Fruit fly (Drosophila melanogaster) whole organism, embryonic: ENCODE data around the gene Bdp1.

Source experiments
- CG12071 ChIP-seq: fragments of 200-800 bp; sonication (Bioruptor generic); optimal IDR thresholded peaks from 3 replicates; lab custom pipeline; 2018; ENCODE audit warnings: missing biosample characterization, mild to moderate bottlenecking, missing genetic modification characterization
- CG12155 ChIP-seq: fragments of 200-800 bp; sonication (Bioruptor generic); optimal IDR thresholded peaks from 3 replicates; lab custom pipeline; 2016; ENCODE audit warnings: missing biosample characterization, missing genetic modification characterization
- CG12942 ChIP-seq: fragments of 200-800 bp; sonication (Bioruptor generic); optimal IDR thresholded peaks from 3 replicates; lab custom pipeline; 2016; ENCODE audit warnings: missing biosample characterization, missing genetic modification characterization
- CG13775 ChIP-seq: fragments of 200-800 bp; sonication (Bioruptor generic); optimal IDR thresholded peaks from 3 replicates; lab custom pipeline; 2017; ENCODE audit warnings: missing biosample characterization, mild to moderate bottlenecking, missing genetic modification characterization
- CG1792 ChIP-seq: fragments of 200-800 bp; sonication (Bioruptor generic); optimal IDR thresholded peaks from 2 replicates; lab custom pipeline; 2016; ENCODE audit warnings: missing biosample characterization, missing genetic modification characterization
- CG2129 ChIP-seq: fragments of 200-800 bp; sonication (Bioruptor generic); IDR thresholded peaks from 2 replicates; pipeline ENCODE4 v1.3.6; 2022; ENCODE audit warnings: missing biosample characterization, missing genetic modification characterization; ENCODE audit not compliant: partially characterized antibody
- CG34224 ChIP-seq: fragments of 200-800 bp; sonication (Bioruptor generic); IDR thresholded peaks from 3 replicates; pipeline ENCODE4 v1.3.6; 2022; ENCODE audit warnings: missing biosample characterization, missing genetic modification characterization; ENCODE audit not compliant: partially characterized antibody
- CG34376 ChIP-seq: fragments of 200-800 bp; sonication (Bioruptor generic); optimal IDR thresholded peaks from 2 replicates; lab custom pipeline; 2018; ENCODE audit warnings: missing biosample characterization, mild to moderate bottlenecking, missing genetic modification characterization
- CG3847 ChIP-seq: fragments of 200-800 bp; sonication (Bioruptor generic); IDR thresholded peaks from 2 replicates; pipeline ENCODE4 v1.3.6; 2022; ENCODE audit warnings: missing biosample characterization, missing genetic modification characterization
- CG4424 ChIP-seq: fragments of 200-800 bp; sonication (Bioruptor generic); optimal IDR thresholded peaks from 3 replicates; lab custom pipeline; 2016; ENCODE audit warnings: missing biosample characterization, missing genetic modification characterization
- CG4707 ChIP-seq: fragments of 200-800 bp; sonication (Bioruptor generic); optimal IDR thresholded peaks from 2 replicates; lab custom pipeline; 2018; ENCODE audit warnings: missing biosample characterization, mild to moderate bottlenecking, missing genetic modification characterization, moderate library complexity
- CG8944 ChIP-seq: fragments of 200-800 bp; sonication (Bioruptor generic); optimal IDR thresholded peaks from 3 replicates; lab custom pipeline; 2016; ENCODE audit warnings: missing biosample characterization, missing genetic modification characterization
- CG9215 ChIP-seq: fragments of 200-800 bp; sonication (Bioruptor generic); IDR thresholded peaks from 2 replicates; pipeline ENCODE4 v1.3.6; 2022; ENCODE audit warnings: missing biosample characterization, missing genetic modification characterization
- CG9727 ChIP-seq: fragments of 200-800 bp; sonication (Bioruptor generic); optimal IDR thresholded peaks from 3 replicates; lab custom pipeline; 2017; ENCODE audit warnings: missing biosample characterization, mild to moderate bottlenecking, missing genetic modification characterization
- CG9797 ChIP-seq: fragments of 200-800 bp; sonication (Bioruptor generic); optimal IDR thresholded peaks from 3 replicates; lab custom pipeline; 2018; ENCODE audit warnings: missing biosample characterization, mild to moderate bottlenecking, missing genetic modification characterization
- Dek ChIP-seq: fragments of 200-800 bp; sonication (Bioruptor generic); optimal IDR thresholded peaks from 3 replicates; lab custom pipeline; 2019; ENCODE audit warnings: missing biosample characterization, mild to moderate bottlenecking, missing genetic modification characterization, moderate library complexity
- HLH3B ChIP-seq: fragments of 200-800 bp; sonication (Bioruptor generic); IDR thresholded peaks from 2 replicates; pipeline ENCODE4 v1.3.6; 2022; ENCODE audit warnings: missing biosample characterization, missing genetic modification characterization
- Hey ChIP-seq: fragments of 200-800 bp; sonication (Bioruptor generic); optimal IDR thresholded peaks from 3 replicates; lab custom pipeline; 2018; ENCODE audit warnings: missing biosample characterization, mild to moderate bottlenecking, missing genetic modification characterization
- Hr78 ChIP-seq, 2 experiments: fragments of 200-800 bp in 1 of 2; fragments of >200 bp in 1 of 2; sonication (Bioruptor generic) in 1 of 2; optimal IDR thresholded peaks; 2 replicates each; lab custom pipeline; 2017 to 2019; ENCODE audit warnings: missing biosample characterization in 2 of 2, missing genetic modification characterization in 2 of 2, mild to moderate bottlenecking in 1 of 2, moderate library complexity in 1 of 2
- Hsf ChIP-seq: fragments of 200-800 bp; sonication (Bioruptor generic); optimal IDR thresholded peaks from 3 replicates; lab custom pipeline; 2016; ENCODE audit warnings: missing biosample characterization, missing genetic modification characterization
- Lhr ChIP-seq: fragments of 200-800 bp; sonication (Bioruptor generic); optimal IDR thresholded peaks from 3 replicates; lab custom pipeline; 2017; ENCODE audit warnings: mild to moderate bottlenecking, missing biosample characterization, missing genetic modification reagents, missing genetic modification characterization
- Rx ChIP-seq: fragments of 200-800 bp; sonication (Bioruptor generic); IDR thresholded peaks from 2 replicates; pipeline ENCODE4 v1.3.6; 2022; ENCODE audit warnings: missing biosample characterization, missing genetic modification characterization
- Six4 ChIP-seq: fragments of 200-800 bp; sonication (Bioruptor generic); optimal IDR thresholded peaks from 2 replicates; lab custom pipeline; 2016; ENCODE audit warnings: missing biosample characterization, missing genetic modification characterization
- Trl ChIP-seq, 3 experiments: fragments of >200 bp in 2 of 3; fragments of 200-800 bp in 1 of 3; sonication (Bioruptor generic) in 1 of 3; optimal IDR thresholded peaks; 2 replicates in 1 of 3; 3 replicates in 2 of 3; lab custom pipeline; 2016 to 2017; ENCODE audit warnings: missing biosample characterization in 1 of 3, missing genetic modification characterization in 1 of 3
- Xbp1 ChIP-seq: fragments of 200-800 bp; sonication (Bioruptor generic); optimal IDR thresholded peaks from 3 replicates; lab custom pipeline; 2016; ENCODE audit warnings: missing biosample characterization, mild to moderate bottlenecking, missing genetic modification characterization
- ac ChIP-seq: fragments of 200-800 bp; sonication (Bioruptor generic); optimal IDR thresholded peaks from 3 replicates; lab custom pipeline; 2017; ENCODE audit warnings: missing biosample characterization, mild to moderate bottlenecking, missing genetic modification characterization
- ato ChIP-seq: fragments of 200-800 bp; sonication (Bioruptor generic); IDR thresholded peaks from 2 replicates; pipeline ENCODE4 v1.3.6; 2022; ENCODE audit warnings: missing biosample characterization, missing genetic modification characterization; ENCODE audit not compliant: partially characterized antibody
- cato ChIP-seq: fragments of 200-800 bp; sonication (Bioruptor generic); optimal IDR thresholded peaks from 2 replicates; lab custom pipeline; 2016; ENCODE audit warnings: missing biosample characterization, missing genetic modification characterization, borderline replicate concordance
- chif ChIP-seq, 2 experiments: fragments of 200-800 bp; sonication (Bioruptor generic); optimal IDR thresholded peaks; 3 replicates each; lab custom pipeline; 2016; ENCODE audit warnings: missing biosample characterization in 2 of 2, missing genetic modification characterization in 2 of 2
- crc ChIP-seq: fragments of 200-800 bp; sonication (Bioruptor generic); optimal IDR thresholded peaks from 2 replicates; lab custom pipeline; 2016; ENCODE audit warnings: missing biosample characterization, missing genetic modification characterization
- ems ChIP-seq: fragments of 200-800 bp; sonication (Bioruptor generic); optimal IDR thresholded peaks from 3 replicates; lab custom pipeline; 2016; ENCODE audit warnings: missing biosample characterization, missing genetic modification characterization
- eve ChIP-seq, 2 experiments: fragments of >200 bp; optimal IDR thresholded peaks; 2 replicates each; lab custom pipeline; 2017; ENCODE audit warnings: missing biosample characterization in 2 of 2, missing genetic modification characterization in 2 of 2
- eyg ChIP-seq: fragments of 200-800 bp; sonication (Bioruptor generic); optimal IDR thresholded peaks from 3 replicates; lab custom pipeline; 2016; ENCODE audit warnings: missing biosample characterization, missing genetic modification characterization
- fd102C ChIP-seq: fragments of 200-800 bp; sonication (Bioruptor generic); optimal IDR thresholded peaks from 2 replicates; lab custom pipeline; 2018; ENCODE audit warnings: missing biosample characterization, mild to moderate bottlenecking, missing genetic modification characterization, moderate library complexity
- gfzf ChIP-seq: fragments of 200-800 bp; sonication (Bioruptor generic); optimal IDR thresholded peaks from 2 replicates; lab custom pipeline; 2016; ENCODE audit warnings: missing biosample characterization, mild to moderate bottlenecking, missing genetic modification characterization, moderate library complexity
- gsb-n ChIP-seq: fragments of 200-800 bp; sonication (Bioruptor generic); optimal IDR thresholded peaks from 3 replicates; lab custom pipeline; 2018; ENCODE audit warnings: missing biosample characterization, mild to moderate bottlenecking, missing genetic modification characterization
- lola ChIP-seq, 3 experiments: fragments of >200 bp in 2 of 3; fragments of 200-800 bp in 1 of 3; sonication (Bioruptor generic) in 1 of 3; optimal IDR thresholded peaks; 2 replicates each; lab custom pipeline; 2017 to 2019; ENCODE audit warnings: missing biosample characterization in 3 of 3, missing genetic modification characterization in 3 of 3, mild to moderate bottlenecking in 1 of 3, moderate library complexity in 1 of 3
- mld ChIP-seq: fragments of 200-800 bp; sonication (Bioruptor generic); IDR thresholded peaks from 3 replicates; pipeline ENCODE4 v1.3.6; 2022; ENCODE audit warnings: missing biosample characterization, missing genetic modification characterization; ENCODE audit not compliant: partially characterized antibody
- oc ChIP-seq: fragments of 200-800 bp; sonication (Bioruptor generic); optimal IDR thresholded peaks from 2 replicates; lab custom pipeline; 2018; ENCODE audit warnings: missing biosample characterization, mild to moderate bottlenecking, missing genetic modification characterization, moderate library complexity
- otp ChIP-seq: fragments of 200-800 bp; sonication (Bioruptor generic); IDR thresholded peaks from 3 replicates; pipeline ENCODE4, ENCODE4 v1.3.6; 2022; ENCODE audit warnings: missing biosample characterization, missing genetic modification characterization
- pb ChIP-seq: fragments of 200-800 bp; sonication (Bioruptor generic); optimal IDR thresholded peaks from 3 replicates; lab custom pipeline; 2016; ENCODE audit warnings: missing biosample characterization, missing genetic modification characterization
- ranshi ChIP-seq: fragments of 200-800 bp; sonication (Bioruptor generic); IDR thresholded peaks from 2 replicates; pipeline ENCODE4 v1.3.6; 2022; ENCODE audit warnings: missing biosample characterization, missing genetic modification characterization
- run ChIP-seq: fragments of 200-800 bp; sonication (Bioruptor generic); optimal IDR thresholded peaks from 3 replicates; lab custom pipeline; 2018; ENCODE audit warnings: missing biosample characterization, mild to moderate bottlenecking, missing genetic modification characterization
- slbo ChIP-seq: fragments of 200-800 bp; sonication (Bioruptor generic); IDR thresholded peaks from 2 replicates; pipeline ENCODE4 v1.3.6; 2022; ENCODE audit warnings: missing biosample characterization, missing genetic modification characterization
- sob ChIP-seq: fragments of 200-800 bp; sonication (Bioruptor generic); IDR thresholded peaks from 2 replicates; pipeline ENCODE4 v1.3.6; 2022; ENCODE audit warnings: missing biosample characterization, missing genetic modification characterization
- sr ChIP-seq: fragments of 200-800 bp; sonication (Bioruptor generic); IDR thresholded peaks from 3 replicates; pipeline ENCODE4 v1.3.6; 2022; ENCODE audit warnings: missing biosample characterization, missing genetic modification characterization
- tin ChIP-seq: fragments of 200-800 bp; sonication (Bioruptor generic); optimal IDR thresholded peaks from 3 replicates; lab custom pipeline; 2016; ENCODE audit warnings: missing biosample characterization, missing genetic modification characterization

The Bdp1 gene

dm6 chr2L:13414525-13415481 is 41.1 kb upstream of the Bdp1 start, which contains the start of the genes CG16956, CG42784 and CG43850 (continued):
- TF ChIP-seq pb (GFP tag; lab: Kevin White, UChicago) (no peak), Lhr (GFP tag; lab: Kevin White, UChicago) (no peak), eve (GFP tag; optimal IDR thresholded peaks at IDR 0.05; lab: Kevin White, UChicago) (no peak), Dek (tag; lab: Kevin White, UChicago) (peak; percentile 42), sob (GFP tag; lab: Robert Waterston, UW) (0 out of 2 replicates have a peak, but pooled peaks have one; percentile 45), Trl (optimal IDR thresholded peaks at IDR 0.05; lab: Kevin White, UChicago) (peak; percentile 39 to 64), Trl (GFP tag; optimal IDR thresholded peaks at IDR 0.05; lab: Kevin White, UChicago) (peak; percentile 24), CG13775 (GFP tag; lab: Kevin White, UChicago) (peak; percentile 56), slbo (GFP tag; lab: Robert Waterston, UW) (no peak), sr (GFP tag; lab: Robert Waterston, UW) (no peak; the same call in 2 of the 3 replicates), CG9215 (GFP tag; lab: Robert Waterston, UW) (no peak; the same call in 1 of the 2 replicates), CG4707 (GFP tag; lab: Kevin White, UChicago) (peak; percentile 53), fd102C (GFP tag; lab: Kevin White, UChicago) (no peak), HLH3B (GFP tag; lab: Robert Waterston, UW) (no peak; the same call in 1 of the 2 replicates), cato (GFP tag; lab: Kevin White, UChicago) (no peak), CG34376 (GFP tag; lab: Kevin White, UChicago) (peak; percentile 96), CG3847 (no peak; the same call in none of the 2 replicates), CG12071 (peak; percentile 89), CG12942 (GFP tag; lab: Kevin White, UChicago) (no peak), lola (GFP tag; optimal IDR thresholded peaks at IDR 0.05; lab: Kevin White, UChicago) (no peak), CG2129 (no peak), gfzf (no peak), crc (no peak), Hey (tag; lab: Kevin White, UChicago) (peak; percentile 54), CG8944 (GFP tag; lab: Kevin White, UChicago) (no peak), CG34224 (GFP tag; lab: Robert Waterston, UW) (0 out of 3 replicates have a peak, but pooled peaks have one; percentile 29), Six4 (GFP tag; lab: Kevin White, UChicago) (no peak), ems (GFP tag; lab: Kevin White, UChicago) (no peak), CG9727 (peak; percentile 56), Hr78 (GFP tag; optimal IDR thresholded peaks at IDR 0.05; lab: Kevin White, UChicago) (no peak), chif (GFP tag; optimal IDR thresholded peaks at IDR 0.05; lab: Kevin White, UChicago) (no peak), otp (no peak), run (tag; lab: Kevin White, UChicago) (peak; percentile 41), CG4424 (GFP tag; lab: Kevin White, UChicago) (no peak), eyg (GFP tag; lab: Kevin White, UChicago) (no peak), mld (GFP tag; lab: Robert Waterston, UW) (no peak), Xbp1 (no peak), CG12155 (GFP tag; lab: Kevin White, UChicago) (no peak), oc (no peak), Hsf (peak; percentile 17), ato (GFP tag; lab: Robert Waterston, UW) (no peak), tin (GFP tag; lab: Kevin White, UChicago) (no peak), Rx (GFP tag; lab: Robert Waterston, UW) (no peak), CG1792 (GFP tag; lab: Kevin White, UChicago) (no peak), ranshi (no peak), CG9797 (GFP tag; lab: Kevin White, UChicago) (no peak), ac (GFP tag; lab: Kevin White, UChicago) (no peak), gsb-n (no peak)
